Worm (Caenorhabditis elegans) whole organism, L1 larva: Measurements from ENCODE around the gene ift-139.

Experiments used
- C04F5.9 ChIP-seq: sonication (generic microtip); optimal IDR thresholded peaks from 2 replicates; lab custom pipeline; 2016; ENCODE audit warnings: missing genetic modification characterization, missing compliant biosample characterization
- aha-1 ChIP-seq: fragments of 150-350 bp; optimal IDR thresholded peaks from 2 replicates; lab custom pipeline; 2014; ENCODE audit warnings: missing biosample characterization, missing genetic modification characterization
- efl-3 ChIP-seq: fragments of 200-800 bp; sonication (Bioruptor generic); optimal IDR thresholded peaks from 2 replicates; lab custom pipeline; 2018; ENCODE audit warnings: mild to moderate bottlenecking, missing genetic modification characterization, missing compliant biosample characterization
- egl-13 ChIP-seq: sonication (generic microtip); optimal IDR thresholded peaks from 2 replicates; lab custom pipeline; 2016; ENCODE audit warnings: missing genotype, missing genetic modification reagents, missing genetic modification characterization, missing compliant biosample characterization
- fkh-10 ChIP-seq: sonication (generic microtip); optimal IDR thresholded peaks from 2 replicates; lab custom pipeline; 2017; ENCODE audit warnings: missing biosample characterization, missing genetic modification reagents, missing genetic modification characterization
- hpl-2 ChIP-seq: fragments of 150-350 bp; optimal IDR thresholded peaks from 2 replicates; lab custom pipeline; 2014; ENCODE audit warnings: missing biosample characterization, missing genetic modification reagents, missing genetic modification characterization
- nhr-11 ChIP-seq: fragments of 150-350 bp; optimal IDR thresholded peaks from 2 replicates; lab custom pipeline; 2014; ENCODE audit warnings: missing biosample characterization, missing genetic modification characterization
- nhr-77 ChIP-seq: fragments of 150-350 bp; optimal IDR thresholded peaks from 2 replicates; lab custom pipeline; 2014; ENCODE audit warnings: missing biosample characterization, missing genetic modification characterization
- pag-3 ChIP-seq: sonication (generic microtip); optimal IDR thresholded peaks from 2 replicates; lab custom pipeline; 2017; ENCODE audit warnings: missing genetic modification characterization, mild to moderate bottlenecking, missing compliant biosample characterization, antibody characterized with exemption, borderline replicate concordance; ENCODE audit not compliant: insufficient read depth
- pqm-1 ChIP-seq: sonication (generic microtip); optimal IDR thresholded peaks from 3 replicates; lab custom pipeline; 2017; ENCODE audit warnings: missing biosample characterization, missing genetic modification characterization
- skn-1 ChIP-seq: fragments of 150-350 bp; optimal IDR thresholded peaks from 2 replicates; lab custom pipeline; 2014; ENCODE audit warnings: missing biosample characterization, missing genetic modification characterization
- snpc-4 ChIP-seq: fragments of 150-350 bp; optimal IDR thresholded peaks from 2 replicates; lab custom pipeline; 2014; ENCODE audit warnings: missing biosample characterization, missing genetic modification characterization
- swsn-7 ChIP-seq: sonication (generic microtip); optimal IDR thresholded peaks from 2 replicates; lab custom pipeline; 2016; ENCODE audit warnings: missing genetic modification characterization, missing compliant biosample characterization

DNA sequence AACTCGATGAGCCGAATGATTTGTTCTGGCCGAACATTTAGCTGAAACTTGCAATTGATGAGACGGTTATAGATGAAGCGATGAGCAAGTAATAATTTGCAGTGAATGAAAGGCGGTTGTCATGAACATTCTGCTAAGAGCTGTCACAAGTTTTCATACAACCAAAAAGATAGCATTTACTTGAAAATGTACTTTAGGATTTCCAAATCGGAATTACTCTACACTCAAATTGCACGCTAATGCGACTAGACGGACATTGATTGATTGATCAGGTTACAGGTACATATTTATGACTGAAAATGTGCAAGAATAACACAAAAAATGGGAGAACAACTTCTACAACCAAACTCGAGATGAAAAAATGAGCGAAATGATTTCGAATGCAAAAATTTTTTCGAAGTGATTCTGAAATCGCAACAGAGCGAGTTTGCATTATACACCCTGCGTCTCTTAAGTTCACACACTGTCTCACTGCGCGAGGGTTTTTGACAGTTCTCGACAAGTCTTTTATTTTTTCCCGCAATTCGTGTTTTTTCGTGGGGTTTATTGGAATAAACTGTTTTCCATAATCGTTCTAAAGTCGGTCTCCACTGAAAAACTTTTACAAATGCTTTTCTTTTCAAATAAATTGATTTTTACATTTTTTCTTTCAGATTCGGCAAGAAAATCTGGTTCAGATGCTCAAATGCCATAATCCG lies 19.6 kb downstream of the ift-139 start, which contains the start of the genes npp-10 and cyk-3:
- TF ChIP-seq pag-3 (tag; lab: Kevin White, UChicago) (no peak), pqm-1 (tag; lab: Kevin White, UChicago) (no peak), snpc-4 (tag; lab: Kevin White, UChicago) (no peak), nhr-77 (tag; lab: Kevin White, UChicago) (no peak), swsn-7 (peak; percentile 35), efl-3 (GFP tag; lab: Kevin White, UChicago) (no peak), aha-1 (tag; lab: Kevin White, UChicago) (no peak), hpl-2 (no peak), C04F5.9 (tag; lab: Kevin White, UChicago) (no peak), nhr-11 (tag; lab: Kevin White, UChicago) (no peak), fkh-10 (GFP tag; lab: Kevin White, UChicago) (no peak), skn-1 (tag; lab: Kevin White, UChicago) (no peak), egl-13 (tag; lab: Kevin White, UChicago) (no peak)
